Fruit fly (Drosophila melanogaster) S2 (cell line): Measurements from ENCODE around the gene Gcn2.

Experiments
- CG8478 ChIP-seq: fragments of >200 bp; optimal IDR thresholded peaks from 2 replicates; lab custom pipeline; 2018
- CTCF ChIP-seq, 2 experiments: fragments of >200 bp; optimal IDR thresholded peaks; 2 replicates each; lab custom pipeline; 2018

Gene Gcn2

DNA sequence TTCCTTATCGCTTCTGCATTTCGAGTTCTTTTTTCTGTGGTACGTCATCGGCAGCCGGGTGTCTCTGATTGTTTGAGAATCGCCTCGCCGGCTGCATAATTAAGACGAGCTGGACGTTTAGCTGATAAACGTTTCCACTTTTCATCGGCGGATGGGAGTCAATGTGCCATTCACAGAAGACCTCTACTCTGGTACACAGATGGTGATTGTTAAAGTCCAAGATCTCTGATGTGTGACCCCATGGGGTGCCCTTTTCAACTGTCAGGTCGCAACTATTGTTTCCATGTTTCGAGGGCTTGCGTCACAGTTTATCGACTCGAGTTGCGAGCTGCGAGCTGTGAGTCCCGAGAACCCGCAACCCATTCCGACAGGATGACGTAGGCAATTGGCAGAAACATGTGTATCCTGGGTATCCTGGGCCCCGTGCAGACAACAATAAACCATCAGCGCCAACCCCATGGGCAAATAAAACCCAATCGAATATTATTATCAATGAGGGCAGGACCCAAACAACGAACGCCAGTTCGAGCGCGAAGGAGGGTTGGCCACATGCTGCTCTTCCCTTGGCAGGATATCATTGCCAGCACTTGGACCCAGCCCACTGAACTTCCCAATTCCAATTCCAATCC lies 11.7 kb downstream of the Gcn2 start:
- TF ChIP-seq CTCF (optimal IDR thresholded peaks at IDR 0.05; lab: Kevin White, UChicago) (no peak), CG8478 (no peak)

- TF ChIP-seq CTCF (optimal IDR thresholded peaks at IDR 0.05; lab: Kevin White, UChicago) = no peak
- TF ChIP-seq CG8478 = no peak
These were observed 14.3 kb downstream of the Gcn2 start for dm6 chr3R:31409627-31410201.

DNA sequence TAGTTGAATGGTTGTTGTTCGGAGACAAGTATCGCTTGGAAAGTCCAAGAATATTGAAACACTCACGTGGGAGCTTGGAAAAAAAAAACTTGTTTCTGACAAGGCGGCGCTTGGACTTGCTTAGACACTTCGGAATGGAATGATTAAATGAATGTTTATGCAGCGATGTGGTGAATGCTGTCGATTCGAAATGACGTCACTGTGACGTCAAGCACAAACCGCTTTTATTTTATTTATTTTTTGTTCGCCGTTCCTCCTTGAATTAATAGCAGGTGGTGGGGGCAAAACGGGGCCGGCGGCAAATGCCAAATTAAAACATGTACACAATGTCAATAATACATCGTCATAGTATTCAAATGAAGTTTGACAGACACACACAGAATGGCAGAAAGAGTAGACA lies 24.1 kb downstream of the Gcn2 start:
- TF ChIP-seq CG8478 (no peak), CTCF (optimal IDR thresholded peaks at IDR 0.05; lab: Kevin White, UChicago) (no peak)

DNA sequence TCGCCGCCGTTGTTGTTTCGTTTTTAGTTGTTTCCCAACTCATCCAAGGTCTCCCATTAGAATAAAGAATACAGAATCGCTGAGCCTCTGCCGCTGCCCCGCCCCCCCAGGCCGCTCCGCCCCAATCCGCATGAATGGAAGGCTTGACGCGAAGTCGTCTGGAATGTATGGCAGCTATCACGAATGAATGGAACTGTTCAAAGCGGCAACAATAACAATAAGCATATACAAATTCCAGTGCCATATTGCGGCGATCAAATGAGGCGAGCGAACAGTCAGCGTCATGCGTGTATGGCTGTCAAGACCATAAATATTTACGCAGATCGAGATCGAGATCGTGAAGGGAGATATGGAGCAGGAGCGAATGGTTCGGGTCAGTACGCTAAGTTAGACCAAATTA lies 25.2 kb downstream of the Gcn2 start:
- TF ChIP-seq CG8478 (no peak), CTCF (optimal IDR thresholded peaks at IDR 0.05; lab: Kevin White, UChicago) (no peak)

DNA sequence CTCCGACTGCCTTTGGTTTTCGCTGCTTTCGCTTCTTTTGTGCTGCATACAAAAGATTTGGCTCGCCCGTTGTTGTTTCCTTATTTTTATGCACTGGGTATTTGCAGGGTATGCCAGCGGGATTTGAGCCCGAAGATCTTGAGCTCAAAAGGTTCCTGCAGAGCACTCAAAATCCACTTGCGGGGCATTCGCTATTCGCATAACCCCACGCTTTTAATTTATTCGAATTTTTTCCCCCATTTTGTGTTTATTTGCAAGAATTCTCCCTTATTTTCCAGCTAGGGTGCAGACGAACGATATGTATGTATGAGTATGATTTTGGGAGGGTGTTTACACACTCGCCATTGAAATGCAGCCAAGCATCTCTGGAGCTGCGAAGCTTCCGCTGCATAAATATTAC lies 26.5 kb downstream of the Gcn2 start:
- TF ChIP-seq CG8478 (no peak), CTCF (optimal IDR thresholded peaks at IDR 0.05; lab: Kevin White, UChicago) (no peak)

- no peak for TF ChIP-seq CG8478
- TF ChIP-seq CTCF (optimal IDR thresholded peaks at IDR 0.05; lab: Kevin White, UChicago) = no peak
These were observed 29.0 kb downstream of the Gcn2 start for dm6 chr3R:31424427-31424826.

dm6 chr3R:31435619-31436018 lies 40.2 kb downstream of the Gcn2 start:
- TF ChIP-seq CG8478 (no peak), CTCF (optimal IDR thresholded peaks at IDR 0.05; lab: Kevin White, UChicago) (no peak)

dm6 chr3R:31437420-31438058 lies 42.1 kb downstream of the Gcn2 start:
- TF ChIP-seq CTCF (optimal IDR thresholded peaks at IDR 0.05; lab: Kevin White, UChicago) = no peak
- TF ChIP-seq CG8478 = no peak

DNA sequence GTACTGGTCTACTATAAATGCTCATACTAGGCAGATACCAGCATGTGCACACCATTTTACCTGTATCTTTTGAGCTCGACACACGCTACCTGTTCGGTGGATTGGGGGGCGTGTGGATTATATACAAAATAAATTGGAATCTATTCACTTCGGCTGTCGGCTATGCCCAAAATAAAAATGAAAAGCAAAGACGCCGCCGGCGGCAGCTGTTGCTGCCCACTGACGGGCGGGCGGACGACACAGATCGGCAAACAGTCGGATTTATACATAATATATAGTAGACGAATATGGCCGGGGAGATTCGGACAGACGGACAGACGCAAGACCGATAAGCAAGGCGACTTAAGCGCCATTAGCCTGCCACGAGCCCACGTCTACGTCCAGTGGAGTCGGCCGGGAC lies 43.4 kb downstream of the Gcn2 start:
- TF ChIP-seq CTCF (optimal IDR thresholded peaks at IDR 0.05; lab: Kevin White, UChicago) = no peak
- no peak for TF ChIP-seq CG8478

DNA sequence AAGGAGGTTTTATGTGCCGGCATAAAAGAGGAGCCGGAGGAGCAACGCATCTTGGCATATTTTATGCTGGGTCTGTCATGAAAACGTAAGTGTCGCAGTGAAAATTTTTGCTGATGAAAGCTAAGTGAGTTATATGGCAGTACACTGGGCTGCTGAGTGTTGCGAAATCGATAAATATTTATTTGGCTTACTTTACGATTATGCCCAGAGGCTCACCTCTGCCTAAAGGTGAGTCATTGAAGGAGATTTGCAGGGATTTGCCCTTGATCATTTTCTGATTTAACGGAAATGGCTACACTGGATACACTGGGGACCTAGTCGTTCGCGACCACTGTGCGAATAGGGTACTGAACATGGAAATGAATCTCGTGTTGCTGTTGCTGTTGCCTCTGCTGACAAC lies 44.5 kb downstream of the Gcn2 start:
- no peak for TF ChIP-seq CG8478
- no peak for TF ChIP-seq CTCF (optimal IDR thresholded peaks at IDR 0.05; lab: Kevin White, UChicago)

- TF ChIP-seq CG8478 = no peak
- no peak for TF ChIP-seq CTCF (optimal IDR thresholded peaks at IDR 0.05; lab: Kevin White, UChicago)
These were observed 45.1 kb downstream of the Gcn2 start for dm6 chr3R:31440561-31440960.

DNA sequence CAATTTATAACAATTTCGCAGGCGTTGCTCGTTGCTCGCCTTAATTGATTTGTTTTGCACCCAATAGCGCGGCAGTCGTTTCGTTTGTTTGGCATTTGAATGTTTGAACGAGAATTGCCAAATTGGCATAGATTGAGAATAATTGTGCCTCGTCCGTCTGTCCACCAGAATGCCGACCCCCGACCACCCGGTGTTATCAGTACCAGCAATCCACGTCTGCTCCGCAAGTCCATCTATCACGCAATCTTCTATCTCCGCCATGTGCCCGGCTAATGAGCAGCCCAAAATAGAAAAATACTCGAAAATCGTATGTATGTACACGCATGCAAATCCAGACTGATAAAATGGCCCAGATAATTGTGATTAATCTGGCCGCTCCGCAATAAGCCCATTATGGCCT lies 47.6 kb downstream of the Gcn2 start:
- TF ChIP-seq CTCF (optimal IDR thresholded peaks at IDR 0.05; lab: Kevin White, UChicago) = no peak
- TF ChIP-seq CG8478 = no peak

DNA sequence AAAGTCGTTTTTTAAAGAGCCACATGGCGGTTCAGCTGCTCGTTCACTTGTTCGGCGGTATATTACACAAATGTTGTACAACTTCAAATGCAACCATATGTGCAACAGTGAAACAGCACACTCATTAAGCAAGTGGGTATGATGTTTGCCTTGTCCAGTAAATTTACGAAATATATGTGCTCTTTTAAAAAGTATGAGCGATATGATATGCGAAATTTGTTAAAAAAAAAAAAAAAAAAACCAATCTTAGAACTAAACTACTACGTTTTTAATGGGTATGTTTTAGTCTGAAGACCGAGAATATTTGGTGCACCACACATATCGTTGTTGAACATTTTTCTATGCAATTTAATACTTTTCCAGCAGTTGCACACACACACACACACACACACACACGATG lies 48.0 kb downstream of the Gcn2 start:
- no peak for TF ChIP-seq CG8478
- TF ChIP-seq CTCF (optimal IDR thresholded peaks at IDR 0.05; lab: Kevin White, UChicago) = no peak
